Worm (Caenorhabditis elegans): ENCODE measurements around the gene atg-16.2.

ce11 chrII:6425993-6426392, 27.2 kb downstream of the atg-16.2 start, which contains the start of gene col-75:
- TF ChIP-seq F13H6.1 (tag; optimal IDR thresholded peaks at IDR 0.05) (no peak), nhr-237 (tag; optimal IDR thresholded peaks at IDR 0.05) (no peak), mab-5 (tag; optimal IDR thresholded peaks at IDR 0.05) (no peak), ztf-1 (GFP tag; conservative IDR thresholded peaks at IDR 0.05) (no peak), nhr-12 (tag; optimal IDR thresholded peaks at IDR 0.05) (no peak), ztf-11 (tag; optimal IDR thresholded peaks at IDR 0.05) (no peak), lin-13 (GFP tag; optimal IDR thresholded peaks at IDR 0.05) (no peak), skn-1 (tag; optimal IDR thresholded peaks at IDR 0.05) (no peak), zag-1 (tag; optimal IDR thresholded peaks at IDR 0.05) (no peak), egl-27 (tag; optimal IDR thresholded peaks at IDR 0.05) (no peak), ama-1 (optimal IDR thresholded peaks at IDR 0.05) (no peak)

Data from whole organism, L2 larva.